Fruit fly (Drosophila melanogaster) Kc167 (cell line): Measurements from ENCODE around the gene CG15155.

Experiments used
- Myc ChIP-seq: fragments of >200 bp; optimal IDR thresholded peaks from 2 replicates; lab custom pipeline; 2017; ENCODE audit warnings: missing external identifiers
- Sin3A ChIP-seq: fragments of >200 bp; optimal IDR thresholded peaks from 2 replicates; lab custom pipeline; 2018; ENCODE audit warnings: missing external identifiers
- h ChIP-seq: fragments of >200 bp; optimal IDR thresholded peaks from 3 replicates; lab custom pipeline; 2018; ENCODE audit warnings: missing external identifiers
- insv ChIP-seq: fragments of >200 bp; optimal IDR thresholded peaks from 3 replicates; lab custom pipeline; 2018; ENCODE audit warnings: missing external identifiers
- psq ChIP-seq: fragments of >200 bp; optimal IDR thresholded peaks from 2 replicates; lab custom pipeline; 2017; ENCODE audit warnings: missing external identifiers
- ttk ChIP-seq: sonication (Bioruptor generic); optimal IDR thresholded peaks from 2 replicates; lab custom pipeline; 2017; ENCODE audit warnings: missing external identifiers

The CG15155 gene

DNA sequence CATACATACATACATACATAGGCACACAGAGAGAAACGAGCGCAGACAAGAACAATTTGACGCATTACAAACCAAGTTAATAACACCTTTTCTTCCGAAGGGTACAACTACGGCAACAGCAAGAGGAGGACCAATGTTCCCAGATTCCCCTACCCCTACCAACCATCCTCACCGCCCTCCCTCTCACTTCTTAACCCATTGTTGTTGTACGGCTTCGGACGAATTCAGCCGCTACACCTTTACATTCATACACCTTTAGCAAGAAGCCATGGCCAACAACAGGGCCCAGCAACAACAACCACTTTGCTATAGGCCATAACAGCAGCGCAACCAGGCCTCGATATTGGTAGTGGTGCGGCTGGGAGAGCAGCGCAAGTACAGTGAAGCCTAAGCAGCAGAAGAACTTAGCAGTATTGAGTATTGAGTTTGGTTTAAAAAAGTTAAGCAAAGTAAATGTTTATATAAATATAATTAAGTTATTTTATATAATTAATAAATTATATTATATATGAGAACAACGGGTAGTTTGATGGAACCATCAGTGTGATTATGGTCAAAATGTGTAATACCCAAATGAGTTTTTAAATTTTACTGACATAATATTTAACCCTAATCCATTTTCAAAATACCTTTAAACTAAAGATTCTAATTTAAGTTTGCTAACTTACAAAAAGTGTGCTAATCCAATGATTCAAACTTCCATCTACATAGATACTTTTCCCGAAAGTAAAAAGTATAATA is 4.1 kb upstream of the CG15155 start:
- TF ChIP-seq ttk (lab: Kevin White, UChicago), result peak; percentile 58
- TF ChIP-seq h (lab: Kevin White, UChicago), result no peak

- TF ChIP-seq Sin3A (lab: Kevin White, UChicago) (no peak), Myc (lab: Kevin White, UChicago) (no peak), h (lab: Kevin White, UChicago) (no peak), ttk (lab: Kevin White, UChicago) (no peak), insv (lab: Kevin White, UChicago) (no peak), psq (lab: Kevin White, UChicago) (no peak)
Measured at dm6 chr2L:18151134-18151825, 3.4 kb upstream of the CG15155 start.

- TF ChIP-seq insv (lab: Kevin White, UChicago) (no peak), Myc (lab: Kevin White, UChicago) (no peak), Sin3A (lab: Kevin White, UChicago) (no peak), ttk (lab: Kevin White, UChicago) (no peak), psq (lab: Kevin White, UChicago) (no peak), h (lab: Kevin White, UChicago) (no peak)
Measured at dm6 chr2L:18151826-18152138, 2.9 kb upstream of the CG15155 start.

DNA sequence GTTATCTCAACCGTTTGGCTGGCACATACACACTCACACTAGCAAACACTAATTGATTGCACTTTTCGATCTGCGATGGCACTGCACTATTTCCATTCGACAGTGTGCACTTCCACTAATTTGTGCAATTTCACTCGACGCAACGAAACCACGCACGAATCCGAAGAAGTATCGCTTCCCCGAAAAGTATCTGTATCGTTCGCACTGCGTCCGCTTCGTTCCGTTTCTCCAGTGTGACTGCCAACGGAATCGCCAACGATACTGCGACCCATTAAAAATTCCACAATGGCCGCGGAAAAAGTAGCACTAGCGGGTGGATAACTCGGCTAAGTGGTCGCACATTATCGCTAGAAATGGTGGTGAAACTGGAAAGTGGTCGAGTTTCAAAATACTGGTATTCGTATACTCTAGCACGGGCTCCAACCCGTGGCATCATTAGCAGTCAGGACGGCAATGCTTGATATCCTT is 2.4 kb upstream of the CG15155 start, which contains the start of gene Socs36E:
Gene Socs36E (minus strand): TSS at position 246 of the 468 bp plus-strand sequence.
- TF ChIP-seq Myc (lab: Kevin White, UChicago) (no peak), h (lab: Kevin White, UChicago) (no peak), psq (lab: Kevin White, UChicago) (no peak), Sin3A (lab: Kevin White, UChicago) (no peak), insv (lab: Kevin White, UChicago) (no peak), ttk (lab: Kevin White, UChicago) (no peak)

DNA sequence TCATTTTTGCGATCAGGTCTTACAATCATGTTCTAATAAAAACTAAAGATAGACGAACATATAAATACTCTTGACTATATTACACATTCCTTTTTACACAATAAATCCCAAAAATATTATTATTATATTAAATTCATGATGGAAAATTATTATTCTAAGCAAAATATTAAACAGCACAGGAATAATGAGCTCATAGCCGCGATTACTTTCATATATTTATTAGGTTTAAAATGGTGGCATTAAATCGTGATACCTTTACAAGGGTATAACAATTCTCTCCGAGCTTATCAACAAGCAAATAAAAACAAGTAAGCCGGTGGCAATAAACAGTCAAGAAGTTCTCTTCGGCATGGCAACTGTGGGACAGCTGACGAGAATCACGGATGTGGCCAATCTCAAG is 1.6 kb upstream of the CG15155 start, which contains the start of gene CG17681:
Gene CG17681 (plus strand): TSS at position 56 of the 400 bp plus-strand sequence.
- TF ChIP-seq Myc (lab: Kevin White, UChicago), result no peak
- no peak for TF ChIP-seq insv (lab: Kevin White, UChicago)
- no peak for TF ChIP-seq psq (lab: Kevin White, UChicago)
- TF ChIP-seq h (lab: Kevin White, UChicago), result no peak
- no peak for TF ChIP-seq Sin3A (lab: Kevin White, UChicago)
- no peak for TF ChIP-seq ttk (lab: Kevin White, UChicago)

DNA sequence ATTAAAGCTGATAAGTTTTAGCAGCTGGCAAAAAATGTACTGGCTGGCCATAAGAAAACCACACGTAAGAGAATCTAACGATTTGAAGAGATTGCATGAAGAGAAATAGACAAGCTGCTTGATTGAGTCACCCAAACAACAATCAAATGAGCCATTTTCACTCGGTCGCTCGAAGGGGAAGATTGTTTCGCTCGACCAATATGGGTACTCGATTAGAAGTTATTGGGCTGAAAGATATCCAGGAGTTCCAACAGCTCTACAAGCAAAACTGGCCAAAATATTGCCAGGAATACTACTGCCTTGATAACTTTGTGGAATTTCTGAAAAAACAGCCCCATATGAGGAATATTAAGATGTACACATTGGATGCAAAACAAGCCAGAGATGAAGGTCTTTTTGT is 1.2 kb downstream of the CG15155 start, which contains the start of gene CG5783:
Gene CG5783 (plus strand): TSS at position 167 of the 400 bp plus-strand sequence.
- TF ChIP-seq insv (lab: Kevin White, UChicago), result no peak
- TF ChIP-seq Sin3A (lab: Kevin White, UChicago), result no peak
- no peak for TF ChIP-seq psq (lab: Kevin White, UChicago)
- no peak for TF ChIP-seq ttk (lab: Kevin White, UChicago)
- no peak for TF ChIP-seq Myc (lab: Kevin White, UChicago)
- no peak for TF ChIP-seq h (lab: Kevin White, UChicago)

- TF ChIP-seq Myc (lab: Kevin White, UChicago) (no peak), insv (lab: Kevin White, UChicago) (no peak), ttk (lab: Kevin White, UChicago) (no peak), h (lab: Kevin White, UChicago) (no peak), psq (lab: Kevin White, UChicago) (no peak), Sin3A (lab: Kevin White, UChicago) (no peak)
Measured at dm6 chr2L:18158622-18159043, 4.0 kb downstream of the CG15155 start.

DNA sequence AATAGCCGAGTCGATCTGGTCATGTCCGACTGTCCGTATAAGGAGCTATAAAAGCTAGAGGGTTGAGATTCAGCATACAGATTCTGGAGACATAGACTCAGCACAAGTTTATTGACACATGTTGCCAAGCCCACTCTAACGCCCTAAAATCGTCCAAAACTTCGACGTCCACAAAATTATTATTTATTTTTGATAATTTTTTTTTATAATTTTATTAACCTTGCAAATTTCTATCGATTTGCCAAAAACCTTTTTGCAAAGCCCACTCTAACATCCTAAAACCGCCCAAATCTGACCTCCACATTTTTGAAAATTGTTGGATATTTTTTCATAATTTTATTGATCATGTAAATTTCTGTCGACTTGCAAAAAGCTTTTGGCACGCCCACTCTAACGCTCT is 4.5 kb downstream of the CG15155 start, which contains the start of gene JMJD4:
Gene JMJD4 (minus strand): TSS at position 101 of the 400 bp plus-strand sequence.
- no peak for TF ChIP-seq psq (lab: Kevin White, UChicago)
- no peak for TF ChIP-seq insv (lab: Kevin White, UChicago)
- no peak for TF ChIP-seq Sin3A (lab: Kevin White, UChicago)
- no peak for TF ChIP-seq ttk (lab: Kevin White, UChicago)
- TF ChIP-seq h (lab: Kevin White, UChicago), result no peak
- TF ChIP-seq Myc (lab: Kevin White, UChicago), result no peak

dm6 chr2L:18184648-18185243 is 30.1 kb downstream of the CG15155 start, which contains the start of gene Ptp36E:
Gene Ptp36E (minus strand): TSS chr2L:18185007.
- no peak for TF ChIP-seq ttk (lab: Kevin White, UChicago)
- no peak for TF ChIP-seq Myc (lab: Kevin White, UChicago)
- no peak for TF ChIP-seq psq (lab: Kevin White, UChicago)
- no peak for TF ChIP-seq insv (lab: Kevin White, UChicago)
- no peak for TF ChIP-seq h (lab: Kevin White, UChicago)
- TF ChIP-seq Sin3A (lab: Kevin White, UChicago), result no peak

DNA sequence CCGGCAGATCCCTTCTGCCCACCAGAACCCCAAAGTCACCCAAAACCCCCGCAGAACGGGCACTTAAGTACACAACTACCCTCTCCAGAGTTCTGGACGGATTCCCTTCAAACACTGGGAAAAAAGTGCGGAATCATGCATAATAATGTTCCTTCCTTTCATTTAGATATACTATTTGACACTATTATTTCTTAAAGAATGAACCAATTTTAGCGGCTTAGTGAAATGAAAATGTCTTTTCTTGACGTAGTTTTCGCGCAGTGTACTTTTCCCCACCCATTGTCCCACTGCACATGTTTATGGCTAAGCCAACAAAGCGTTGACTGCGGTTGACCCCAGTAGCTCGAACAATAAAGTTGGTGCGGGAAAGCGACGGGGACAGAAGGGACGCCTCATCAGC is 32.0 kb downstream of the CG15155 start:
- TF ChIP-seq Myc (lab: Kevin White, UChicago), result no peak
- no peak for TF ChIP-seq h (lab: Kevin White, UChicago)
- TF ChIP-seq psq (lab: Kevin White, UChicago), result no peak
- TF ChIP-seq insv (lab: Kevin White, UChicago), result no peak
- TF ChIP-seq Sin3A (lab: Kevin White, UChicago), result no peak
- TF ChIP-seq ttk (lab: Kevin White, UChicago), result no peak
